Worm (Caenorhabditis elegans) whole organism, L3 larva: ENCODE data around the gene rpl-5.

ENCODE experiments used
- R02D3.7 ChIP-seq: fragments of 150-350 bp; optimal IDR thresholded peaks from 2 replicates; lab custom pipeline; 2014; ENCODE audit warnings: missing biosample characterization, missing genetic modification characterization
- aly-2 ChIP-seq: fragments of 150-350 bp; optimal IDR thresholded peaks from 2 replicates; lab custom pipeline; 2014; ENCODE audit warnings: missing biosample characterization, missing genetic modification characterization
- ceh-82 ChIP-seq: fragments of 150-350 bp; optimal IDR thresholded peaks from 2 replicates; lab custom pipeline; 2014; ENCODE audit warnings: missing biosample characterization, missing genetic modification characterization
- daf-12 ChIP-seq: fragments of 150-350 bp; optimal IDR thresholded peaks from 2 replicates; lab custom pipeline; 2014; ENCODE audit warnings: missing biosample characterization, missing genetic modification reagents, missing genetic modification characterization
- egl-27 ChIP-seq: sonication (generic microtip); optimal IDR thresholded peaks from 4 replicates; lab custom pipeline; 2017; ENCODE audit warnings: missing biosample characterization, missing genetic modification reagents, missing genetic modification characterization
- elt-1 ChIP-seq: fragments of 150-350 bp; optimal IDR thresholded peaks from 2 replicates; lab custom pipeline; 2014; ENCODE audit warnings: missing biosample characterization, missing genetic modification characterization
- hmg-11 ChIP-seq: sonication (generic microtip); optimal IDR thresholded peaks from 2 replicates; lab custom pipeline; 2016; ENCODE audit warnings: missing genetic modification characterization, missing compliant biosample characterization
- jun-1 ChIP-seq: fragments of 150-350 bp; optimal IDR thresholded peaks from 2 replicates; lab custom pipeline; 2014; ENCODE audit warnings: missing biosample characterization, missing genetic modification reagents, missing genetic modification characterization
- lsy-12 ChIP-seq: sonication (generic microtip); optimal IDR thresholded peaks from 2 replicates; lab custom pipeline; 2016; ENCODE audit warnings: mild to moderate bottlenecking, missing genetic modification characterization, missing compliant biosample characterization
- tbx-2 ChIP-seq: sonication (generic microtip); optimal IDR thresholded peaks from 2 replicates; lab custom pipeline; 2016; ENCODE audit warnings: mild to moderate bottlenecking, missing genetic modification characterization, missing compliant biosample characterization

The rpl-5 gene

ce11 chrII:8612470-8612869, 42.7 kb downstream of the rpl-5 start, which contains the start of gene T22C8.1:
Gene T22C8.1 (plus strand): TSS chrII:8612770.
- TF ChIP-seq hmg-11 (tag; lab: Kevin White, UChicago) (no peak), ceh-82 (tag; lab: Kevin White, UChicago) (no peak), jun-1 (tag; lab: Kevin White, UChicago) (no peak), daf-12 (no peak), aly-2 (tag; lab: Kevin White, UChicago) (no peak)

DNA sequence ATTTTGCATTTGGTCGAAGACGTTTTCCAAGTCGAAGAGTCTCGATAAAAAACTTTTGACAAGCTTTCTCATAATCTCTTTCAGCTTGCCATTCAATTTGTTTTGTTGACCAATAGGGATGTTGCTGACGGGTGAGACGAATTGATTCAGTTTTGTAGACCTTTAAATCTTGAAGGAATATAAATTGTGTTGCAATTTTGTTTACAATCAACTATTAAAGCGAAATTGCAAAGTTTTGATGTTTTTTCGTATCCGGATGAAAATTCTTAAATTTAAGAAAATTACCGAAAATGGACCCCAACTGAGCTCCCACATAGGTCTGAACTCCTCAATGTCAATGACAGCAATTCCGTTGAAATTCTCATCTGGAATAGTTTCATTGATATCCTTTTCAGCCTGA, 46.4 kb downstream of the rpl-5 start:
- no peak for TF ChIP-seq tbx-2
- TF ChIP-seq ceh-82 (tag; lab: Kevin White, UChicago) = no peak
- no peak for TF ChIP-seq R02D3.7 (tag; lab: Kevin White, UChicago)
- TF ChIP-seq lsy-12 (tag; lab: Kevin White, UChicago) = no peak

DNA sequence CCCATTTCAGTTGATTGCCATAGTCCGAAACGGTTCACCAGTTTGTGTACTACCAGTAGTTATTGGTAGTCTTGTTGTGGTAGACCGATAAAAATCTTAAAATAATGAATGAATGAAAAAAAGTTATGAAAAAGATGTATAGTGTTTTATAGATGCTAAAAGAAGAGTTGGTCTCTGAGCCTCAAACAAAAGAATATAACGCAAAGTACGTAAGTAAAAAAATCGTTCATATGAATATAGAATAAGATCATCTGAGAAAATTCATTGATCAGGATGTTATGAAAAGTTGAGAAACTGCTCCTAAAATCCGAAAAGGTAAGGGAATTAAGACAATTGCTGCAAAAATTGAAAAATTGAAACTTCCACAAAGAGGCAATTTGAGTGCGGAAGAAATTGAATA, 47.8 kb downstream of the rpl-5 start, which contains the start of gene chhy-1:
TSS of gene chhy-1 (minus strand) at position 101 of the 400 bp plus-strand sequence.
- no peak for TF ChIP-seq egl-27 (tag; lab: Kevin White, UChicago)
- TF ChIP-seq elt-1 (tag; lab: Kevin White, UChicago) = no peak
